Fruit fly (Drosophila melanogaster) whole organism, embryonic: ENCODE results near the gene CG42716.

ENCODE experiments used
- Atf-2 ChIP-seq: fragments of 200-800 bp; sonication (Bioruptor generic); optimal IDR thresholded peaks from 2 replicates; lab custom pipeline; 2016; ENCODE audit warnings: missing biosample characterization, missing genetic modification characterization
- BtbVII ChIP-seq: fragments of 200-800 bp; sonication (Bioruptor generic); optimal IDR thresholded peaks from 3 replicates; lab custom pipeline; 2017; ENCODE audit warnings: missing biosample characterization, mild to moderate bottlenecking, missing genetic modification characterization
- CG12104 ChIP-seq: fragments of 200-800 bp; sonication (Bioruptor generic); optimal IDR thresholded peaks from 3 replicates; lab custom pipeline; 2016; ENCODE audit warnings: missing biosample characterization, missing genetic modification characterization
- CG15696 ChIP-seq: fragments of 200-800 bp; sonication (Bioruptor generic); optimal IDR thresholded peaks from 2 replicates; lab custom pipeline; 2019; ENCODE audit warnings: missing biosample characterization, mild to moderate bottlenecking, missing genetic modification characterization, moderate library complexity
- CG31224 ChIP-seq: fragments of 200-800 bp; sonication (Bioruptor generic); IDR thresholded peaks from 2 replicates; pipeline ENCODE4 v1.3.6; 2022; ENCODE audit warnings: missing biosample characterization, missing genetic modification characterization
- CG3163 ChIP-seq: fragments of 200-800 bp; sonication (Bioruptor generic); optimal IDR thresholded peaks from 3 replicates; lab custom pipeline; 2016; ENCODE audit warnings: missing biosample characterization, missing genetic modification characterization
- CG32767 ChIP-seq: fragments of 200-800 bp; sonication (Bioruptor generic); IDR thresholded peaks from 2 replicates; pipeline ENCODE4 v1.3.6; 2022; ENCODE audit warnings: missing biosample characterization, missing genetic modification characterization
- CG34376 ChIP-seq: fragments of 200-800 bp; sonication (Bioruptor generic); optimal IDR thresholded peaks from 2 replicates; lab custom pipeline; 2018; ENCODE audit warnings: missing biosample characterization, mild to moderate bottlenecking, missing genetic modification characterization
- CG3995 ChIP-seq: fragments of 200-800 bp; sonication (Bioruptor generic); optimal IDR thresholded peaks from 3 replicates; lab custom pipeline; 2016; ENCODE audit warnings: missing biosample characterization, missing genetic modification characterization
- CG6654 ChIP-seq: fragments of 200-800 bp; sonication (Bioruptor generic); optimal IDR thresholded peaks from 2 replicates; lab custom pipeline; 2017; ENCODE audit warnings: missing biosample characterization, mild to moderate bottlenecking, missing genetic modification characterization
- CG6854 ChIP-seq: fragments of 200-800 bp; sonication (Bioruptor generic); optimal IDR thresholded peaks from 3 replicates; lab custom pipeline; 2017; ENCODE audit warnings: missing biosample characterization, mild to moderate bottlenecking, missing genetic modification characterization
- CG8359 ChIP-seq: fragments of 200-800 bp; sonication (Bioruptor generic); optimal IDR thresholded peaks from 2 replicates; lab custom pipeline; 2017; ENCODE audit warnings: missing biosample characterization, mild to moderate bottlenecking, missing genetic modification characterization, borderline replicate concordance
- CG8924 ChIP-seq: fragments of 200-800 bp; optimal IDR thresholded peaks from 3 replicates; lab custom pipeline; 2019; ENCODE audit warnings: missing biosample characterization, mild to moderate bottlenecking, missing genetic modification characterization, moderate library complexity
- Deaf1 ChIP-seq: fragments of 200-800 bp; optimal IDR thresholded peaks from 3 replicates; lab custom pipeline; 2019; ENCODE audit warnings: missing biosample characterization, mild to moderate bottlenecking, missing genetic modification characterization, moderate library complexity
- Dip3 ChIP-seq: fragments of 200-800 bp; sonication (Bioruptor generic); optimal IDR thresholded peaks from 3 replicates; lab custom pipeline; 2016; ENCODE audit warnings: missing biosample characterization, missing genetic modification characterization
- Dll ChIP-seq: fragments of 200-800 bp; sonication (Bioruptor generic); IDR thresholded peaks from 4 replicates; pipeline ENCODE4 v1.3.6; 2022; ENCODE audit warnings: missing biosample characterization, missing genetic modification characterization; ENCODE audit not compliant: partially characterized antibody
- E2f1 ChIP-seq: fragments of 200-800 bp; sonication (Bioruptor generic); IDR thresholded peaks from 2 replicates; pipeline ENCODE4 v1.3.6; 2022; ENCODE audit warnings: missing biosample characterization, missing genetic modification characterization
- Gsc ChIP-seq: fragments of 200-800 bp; sonication (Bioruptor generic); IDR thresholded peaks from 2 replicates; pipeline ENCODE4 v1.3.6; 2022; ENCODE audit warnings: missing biosample characterization, missing genetic modification characterization
- H2.0 ChIP-seq: fragments of 200-800 bp; sonication (Bioruptor generic); IDR thresholded peaks from 2 replicates; pipeline ENCODE4 v1.3.6; 2022; ENCODE audit warnings: missing biosample characterization, missing genetic modification characterization
- HLH4C ChIP-seq: fragments of 200-800 bp; sonication (Bioruptor generic); IDR thresholded peaks from 3 replicates; pipeline ENCODE4 v1.3.6; 2022; ENCODE audit warnings: missing biosample characterization, missing genetic modification characterization; ENCODE audit not compliant: partially characterized antibody
- HLHmδ ChIP-seq: fragments of 200-800 bp; sonication (Bioruptor generic); optimal IDR thresholded peaks from 2 replicates; lab custom pipeline; 2018; ENCODE audit warnings: missing biosample characterization, mild to moderate bottlenecking, missing genetic modification characterization, moderate library complexity
- Hand ChIP-seq: fragments of 200-800 bp; sonication (Bioruptor generic); optimal IDR thresholded peaks from 2 replicates; lab custom pipeline; 2017; ENCODE audit warnings: mild to moderate bottlenecking, missing biosample characterization, missing genetic modification reagents, missing genetic modification characterization
- HmgZ ChIP-seq: fragments of 200-800 bp; sonication (Bioruptor generic); optimal IDR thresholded peaks from 2 replicates; lab custom pipeline; 2018; ENCODE audit warnings: missing biosample characterization, mild to moderate bottlenecking, missing genetic modification characterization
- Opbp ChIP-seq: fragments of 200-800 bp; sonication (Bioruptor generic); IDR thresholded peaks from 3 replicates; pipeline ENCODE4 v1.3.6; 2022; ENCODE audit warnings: missing biosample characterization, missing genetic modification characterization; ENCODE audit not compliant: partially characterized antibody
- PHDP ChIP-seq: fragments of 200-800 bp; sonication (Bioruptor generic); optimal IDR thresholded peaks from 3 replicates; lab custom pipeline; 2018; ENCODE audit warnings: missing biosample characterization, mild to moderate bottlenecking, missing genetic modification characterization, moderate library complexity
- Side ChIP-seq: fragments of 200-800 bp; sonication (Bioruptor generic); optimal IDR thresholded peaks from 2 replicates; lab custom pipeline; 2016; ENCODE audit warnings: missing biosample characterization, missing genetic modification characterization
- Sry-β ChIP-seq: fragments of 200-800 bp; sonication (Bioruptor generic); optimal IDR thresholded peaks from 2 replicates; lab custom pipeline; 2018; ENCODE audit warnings: missing biosample characterization, mild to moderate bottlenecking, missing genetic modification characterization, moderate library complexity
- Sry-δ ChIP-seq: fragments of 200-800 bp; sonication (Bioruptor generic); optimal IDR thresholded peaks from 2 replicates; lab custom pipeline; 2016; ENCODE audit warnings: missing biosample characterization, missing genetic modification characterization
- Stat92E ChIP-seq, 3 experiments: fragments of >200 bp in 2 of 3; fragments of 200-800 bp in 1 of 3; sonication (Bioruptor generic) in 1 of 3; optimal IDR thresholded peaks; 2 replicates each; lab custom pipeline; 2017 to 2019; ENCODE audit warnings: missing biosample characterization in 3 of 3, missing genetic modification characterization in 3 of 3, mild to moderate bottlenecking in 1 of 3, moderate library complexity in 1 of 3
- Usf ChIP-seq: fragments of 200-800 bp; sonication (Bioruptor generic); optimal IDR thresholded peaks from 2 replicates; lab custom pipeline; 2017; ENCODE audit warnings: missing genotype, missing biosample characterization, missing genetic modification characterization
- ara ChIP-seq: fragments of 200-800 bp; sonication (Bioruptor generic); IDR thresholded peaks from 2 replicates; pipeline ENCODE4 v1.3.6; 2022; ENCODE audit warnings: missing biosample characterization, missing genetic modification characterization
- bigmax ChIP-seq: fragments of 200-800 bp; sonication (Bioruptor generic); optimal IDR thresholded peaks from 2 replicates; lab custom pipeline; 2018; ENCODE audit warnings: missing biosample characterization, mild to moderate bottlenecking, missing genetic modification characterization
- cas ChIP-seq: fragments of 200-800 bp; sonication (Bioruptor generic); IDR thresholded peaks from 2 replicates; pipeline ENCODE4 v1.3.6; 2022; ENCODE audit warnings: missing biosample characterization, missing genetic modification characterization
- chif ChIP-seq, 2 experiments: fragments of 200-800 bp; sonication (Bioruptor generic); optimal IDR thresholded peaks; 3 replicates each; lab custom pipeline; 2016; ENCODE audit warnings: missing biosample characterization in 2 of 2, missing genetic modification characterization in 2 of 2
- crp ChIP-seq, 2 experiments: fragments of 200-800 bp; sonication (Bioruptor generic); optimal IDR thresholded peaks; 2 replicates in 1 of 2; 3 replicates in 1 of 2; lab custom pipeline; 2017; ENCODE audit warnings: missing biosample characterization in 2 of 2, missing genetic modification characterization in 2 of 2, mild to moderate bottlenecking in 1 of 2, moderate library complexity in 1 of 2
- dysf ChIP-seq: fragments of 200-800 bp; sonication (Bioruptor generic); IDR thresholded peaks from 3 replicates; pipeline ENCODE4 v1.3.6; 2022; ENCODE audit warnings: missing biosample characterization, missing genetic modification characterization
- ems ChIP-seq: fragments of 200-800 bp; sonication (Bioruptor generic); optimal IDR thresholded peaks from 3 replicates; lab custom pipeline; 2016; ENCODE audit warnings: missing biosample characterization, missing genetic modification characterization
- grau ChIP-seq: fragments of 200-800 bp; optimal IDR thresholded peaks from 3 replicates; lab custom pipeline; 2019; ENCODE audit warnings: missing biosample characterization, mild to moderate bottlenecking, missing genetic modification characterization, moderate library complexity
- inv ChIP-seq: fragments of 200-800 bp; sonication (Bioruptor generic); IDR thresholded peaks from 2 replicates; pipeline ENCODE4 v1.3.6; 2022; ENCODE audit warnings: missing biosample characterization, missing genetic modification characterization; ENCODE audit not compliant: partially characterized antibody
- kah ChIP-seq: fragments of 200-800 bp; sonication (Bioruptor generic); optimal IDR thresholded peaks from 2 replicates; lab custom pipeline; 2018; ENCODE audit warnings: missing biosample characterization, mild to moderate bottlenecking, missing genetic modification characterization
- oc ChIP-seq: fragments of 200-800 bp; sonication (Bioruptor generic); optimal IDR thresholded peaks from 2 replicates; lab custom pipeline; 2018; ENCODE audit warnings: missing biosample characterization, mild to moderate bottlenecking, missing genetic modification characterization, moderate library complexity
- pan ChIP-seq, 4 experiments: fragments of >200 bp in 3 of 4; fragments of 200-800 bp in 1 of 4; sonication (Bioruptor generic) in 1 of 4; optimal IDR thresholded peaks in 3 of 4; IDR thresholded peaks in 1 of 4; 2 replicates each; pipeline versions ENCODE4 v1.3.6 to Lab custom; 2017 to 2022; ENCODE audit warnings: missing biosample characterization in 2 of 4, missing genetic modification characterization in 2 of 4, mixed read lengths in 1 of 4
- pros ChIP-seq: fragments of 200-800 bp; sonication (Bioruptor generic); optimal IDR thresholded peaks from 3 replicates; lab custom pipeline; 2019; ENCODE audit warnings: missing biosample characterization, mild to moderate bottlenecking, missing genetic modification characterization, moderate library complexity
- schlank ChIP-seq: fragments of 200-800 bp; sonication (Bioruptor generic); optimal IDR thresholded peaks from 2 replicates; lab custom pipeline; 2018; ENCODE audit warnings: missing biosample characterization, mild to moderate bottlenecking, missing genetic modification characterization
- sr ChIP-seq: fragments of 200-800 bp; sonication (Bioruptor generic); IDR thresholded peaks from 3 replicates; pipeline ENCODE4 v1.3.6; 2022; ENCODE audit warnings: missing biosample characterization, missing genetic modification characterization
- tap ChIP-seq: fragments of 200-800 bp; optimal IDR thresholded peaks from 3 replicates; lab custom pipeline; 2019; ENCODE audit warnings: missing biosample characterization, mild to moderate bottlenecking, missing genetic modification characterization, moderate library complexity
- unpg ChIP-seq: fragments of 200-800 bp; sonication (Bioruptor generic); optimal IDR thresholded peaks from 3 replicates; lab custom pipeline; 2018; ENCODE audit warnings: missing biosample characterization, mild to moderate bottlenecking, missing genetic modification characterization, moderate library complexity
- zfh1 ChIP-seq: fragments of 200-800 bp; sonication (Bioruptor generic); IDR thresholded peaks from 3 replicates; pipeline ENCODE4 v1.3.6; 2022; ENCODE audit warnings: missing biosample characterization, missing genetic modification characterization

Gene CG42716

DNA sequence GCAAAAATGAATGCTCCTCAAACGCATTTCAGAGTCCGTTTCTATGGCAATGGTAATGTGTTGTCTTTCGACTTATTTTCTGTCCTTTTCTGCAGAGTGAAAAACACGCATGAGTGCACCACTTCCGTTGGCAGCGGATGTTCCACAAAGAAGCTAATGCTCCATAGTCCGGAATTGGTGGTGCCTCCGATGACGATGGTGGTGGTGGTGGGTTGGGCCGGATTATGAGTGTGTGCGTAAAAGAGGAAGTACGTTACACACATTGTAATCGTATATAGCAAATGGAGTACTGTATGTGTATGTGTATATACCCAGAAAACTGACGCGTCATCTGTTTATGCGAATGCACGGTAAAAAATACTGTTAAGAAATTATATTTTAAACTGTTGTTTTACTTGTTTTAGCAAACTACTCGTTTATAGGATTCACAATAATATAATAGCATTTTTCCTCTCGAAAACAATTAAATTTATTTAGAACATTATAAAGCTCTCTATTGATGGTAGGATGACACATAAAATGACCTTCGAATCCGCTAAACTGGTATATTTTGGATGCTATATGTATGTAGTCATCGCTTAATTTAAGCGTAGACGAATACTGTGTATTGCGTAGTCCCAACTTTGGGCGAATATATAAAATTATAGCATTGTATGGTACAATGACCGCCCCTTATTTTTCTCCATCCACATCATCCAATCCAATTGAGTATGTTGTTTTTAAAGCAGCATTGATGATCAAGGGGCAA, 11.7 kb downstream of the CG42716 start (continued):
- TF ChIP-seq Deaf1 (tag; lab: Kevin White, UChicago) (no peak), pros (GFP tag; lab: Kevin White, UChicago) (peak; percentile 90), CG6854 (GFP tag; lab: Kevin White, UChicago) (no peak), CG34376 (GFP tag; lab: Kevin White, UChicago) (no peak), inv (GFP tag; lab: Robert Waterston, UW) (no peak), ems (GFP tag; lab: Kevin White, UChicago) (no peak), Usf (no peak), CG31224 (peak; percentile 31; the same call in 1 of the 2 replicates), CG15696 (tag; lab: Kevin White, UChicago) (no peak), grau (peak; percentile 31), E2f1 (GFP tag; lab: Robert Waterston, UW) (peak; percentile 58), CG8924 (tag; lab: Kevin White, UChicago) (peak; percentile 28), chif (GFP tag; optimal IDR thresholded peaks at IDR 0.05; lab: Kevin White, UChicago) (no peak), Gsc (GFP tag; lab: Robert Waterston, UW) (no peak), crp (GFP tag; optimal IDR thresholded peaks at IDR 0.05; lab: Kevin White, UChicago) (no peak), H2.0 (peak; percentile 63), CG6654 (peak; percentile 4), pan (optimal IDR thresholded peaks at IDR 0.05; lab: Kevin White, UChicago) (no peak), pan (GFP tag; optimal IDR thresholded peaks at IDR 0.05 in 1 of 2, IDR thresholded peaks at IDR 0.05 in 1 of 2) (peak in 1 of 2 experiments; percentile 69), cas (GFP tag; lab: Robert Waterston, UW) (no peak), CG3995 (no peak), ara (GFP tag; lab: Robert Waterston, UW) (peak; percentile 72), tap (peak; percentile 46), Hand (GFP tag; lab: Kevin White, UChicago) (peak; percentile 49), Dll (GFP tag; lab: Robert Waterston, UW) (no peak), CG12104 (no peak), HmgZ (tag; lab: Kevin White, UChicago) (no peak), bigmax (GFP tag; lab: Kevin White, UChicago) (no peak), HLH4C (GFP tag; lab: Robert Waterston, UW) (no peak), unpg (GFP tag; lab: Kevin White, UChicago) (peak; percentile 73), sr (no peak), CG32767 (GFP tag; lab: Robert Waterston, UW) (peak; percentile 65), PHDP (tag; lab: Kevin White, UChicago) (peak; percentile 58), CG3163 (GFP tag; lab: Kevin White, UChicago) (no peak), kah (GFP tag; lab: Kevin White, UChicago) (no peak), oc (tag; lab: Kevin White, UChicago) (no peak), dysf (peak; percentile 64), HLHmδ (peak; percentile 45), Side (GFP tag; lab: Kevin White, UChicago) (no peak), Dip3 (no peak), Sry-β (GFP tag; lab: Kevin White, UChicago) (no peak), CG8359 (GFP tag; lab: Kevin White, UChicago) (peak; percentile 59), Sry-δ (GFP tag; lab: Kevin White, UChicago) (no peak), Opbp (no peak), zfh1 (GFP tag; lab: Robert Waterston, UW) (peak; percentile 51; the same call in 2 of the 3 replicates), schlank (tag; lab: Kevin White, UChicago) (no peak), Atf-2 (GFP tag; lab: Kevin White, UChicago) (no peak), BtbVII (GFP tag; lab: Kevin White, UChicago) (no peak), Stat92E (GFP tag; optimal IDR thresholded peaks at IDR 0.05; lab: Kevin White, UChicago) (no peak)
